Worm (Caenorhabditis elegans): ENCODE data around the gene ver-4.

- TF ChIP-seq ztf-11 (tag; optimal IDR thresholded peaks at IDR 0.05) (no peak), unc-62 (GFP tag; optimal IDR thresholded peaks at IDR 0.05) (no peak), ces-1 (GFP tag; optimal IDR thresholded peaks at IDR 0.05) (no peak), aly-2 (tag; optimal IDR thresholded peaks at IDR 0.05) (no peak), nhr-237 (tag; optimal IDR thresholded peaks at IDR 0.05) (no peak)
Measured at ce11 chrX:10967698-10968097, 14.5 kb upstream of the ver-4 start, which contains the start of gene K09C8.9.

All from whole organism, L1 larva.